Fruit fly (Drosophila melanogaster) whole organism, pupa: ENCODE data around the gene CG13793.

ENCODE experiments used
- CG15710 ChIP-seq: fragments of 200-800 bp; sonication (Bioruptor generic); optimal IDR thresholded peaks from 2 replicates; lab custom pipeline; 2018; ENCODE audit warnings: missing biosample characterization, mild to moderate bottlenecking, missing genetic modification characterization, moderate library complexity
- CG17806 ChIP-seq: fragments of 200-800 bp; sonication (Bioruptor generic); optimal IDR thresholded peaks from 2 replicates; lab custom pipeline; 2018; ENCODE audit warnings: missing biosample characterization, mild to moderate bottlenecking, missing genetic modification characterization, moderate library complexity
- CG4496 ChIP-seq: fragments of 200-800 bp; sonication (Bioruptor generic); IDR thresholded peaks from 3 replicates; pipeline ENCODE4 v1.3.6; 2022; ENCODE audit warnings: missing biosample characterization, missing genetic modification characterization
- CG8301 ChIP-seq: fragments of 200-800 bp; sonication (Bioruptor generic); optimal IDR thresholded peaks from 2 replicates; lab custom pipeline; 2018; ENCODE audit warnings: missing biosample characterization, mild to moderate bottlenecking, missing genetic modification characterization
- CG9948 ChIP-seq: fragments of 200-800 bp; sonication (Bioruptor generic); optimal IDR thresholded peaks from 2 replicates; lab custom pipeline; 2018; ENCODE audit warnings: missing biosample characterization, mild to moderate bottlenecking, missing genetic modification characterization, moderate library complexity
- D1 ChIP-seq: fragments of 200-800 bp; sonication (Bioruptor generic); optimal IDR thresholded peaks from 2 replicates; lab custom pipeline; 2018; ENCODE audit warnings: missing biosample characterization, mild to moderate bottlenecking, missing genetic modification characterization, moderate library complexity
- EcR ChIP-seq: fragments of 200-800 bp; sonication (Bioruptor generic); optimal IDR thresholded peaks from 3 replicates; lab custom pipeline; 2019; ENCODE audit warnings: missing biosample characterization, missing genetic modification characterization, mild to moderate bottlenecking, moderate library complexity, missing genetic modification reagents
- fd96Ca ChIP-seq: fragments of 200-800 bp; sonication (Bioruptor generic); IDR thresholded peaks from 3 replicates; pipeline ENCODE4 v1.3.6; 2022; ENCODE audit warnings: missing biosample characterization, missing genetic modification characterization
- gl ChIP-seq: fragments of 200-800 bp; sonication (Bioruptor generic); optimal IDR thresholded peaks from 2 replicates; lab custom pipeline; 2018; ENCODE audit warnings: missing biosample characterization, mild to moderate bottlenecking, missing genetic modification characterization

dm6 chr2L:7744208-7744607 is 24.9 kb upstream of the CG13793 start:
- TF ChIP-seq fd96Ca (GFP tag; lab: Robert Waterston, UW) (no peak), gl (no peak), EcR (no peak), CG4496 (GFP tag; lab: Robert Waterston, UW) (no peak), CG15710 (tag; lab: Kevin White, UChicago) (no peak), CG17806 (tag; lab: Kevin White, UChicago) (no peak), CG8301 (tag; lab: Kevin White, UChicago) (no peak), CG9948 (tag; lab: Kevin White, UChicago) (no peak), D1 (tag; lab: Kevin White, UChicago) (no peak)
